Worm (Caenorhabditis elegans): ENCODE measurements around the gene srw-129.

Gene srw-129

ce11 chrV:2971307-2971999 lies at the start of gene srw-129:
srw-129 (plus strand) TSS chrV:2971949.
- no peak for TF ChIP-seq med-1 (GFP tag; optimal IDR thresholded peaks at IDR 0.05; ENCODE audit: insufficient read depth)
- TF ChIP-seq ztf-29 (GFP tag; IDR thresholded peaks at IDR 0.05) = no peak
- TF ChIP-seq flt-1 (GFP tag; IDR thresholded peaks at IDR 0.05) = no peak
- no peak for TF ChIP-seq T22C8.4 (GFP tag; IDR thresholded peaks at IDR 0.05)
- TF ChIP-seq cog-1 (tag; optimal IDR thresholded peaks at IDR 0.05) = no peak
- no peak for TF ChIP-seq ref-1 (GFP tag; conservative IDR thresholded peaks at IDR 0.05)
- TF ChIP-seq ztf-23 (GFP tag; IDR thresholded peaks at IDR 0.05) = no peak

- TF ChIP-seq ref-1 (GFP tag; conservative IDR thresholded peaks at IDR 0.05) (no peak), tab-1 (GFP tag; IDR thresholded peaks at IDR 0.05) (no peak), med-1 (GFP tag; optimal IDR thresholded peaks at IDR 0.05; ENCODE audit: insufficient read depth) (no peak)
Measured at ce11 chrV:2922594-2922993, 49.2 kb upstream of the srw-129 start, which contains the start of gene srh-38. srh-38 (minus strand) TSS chrV:2922694.

DNA sequence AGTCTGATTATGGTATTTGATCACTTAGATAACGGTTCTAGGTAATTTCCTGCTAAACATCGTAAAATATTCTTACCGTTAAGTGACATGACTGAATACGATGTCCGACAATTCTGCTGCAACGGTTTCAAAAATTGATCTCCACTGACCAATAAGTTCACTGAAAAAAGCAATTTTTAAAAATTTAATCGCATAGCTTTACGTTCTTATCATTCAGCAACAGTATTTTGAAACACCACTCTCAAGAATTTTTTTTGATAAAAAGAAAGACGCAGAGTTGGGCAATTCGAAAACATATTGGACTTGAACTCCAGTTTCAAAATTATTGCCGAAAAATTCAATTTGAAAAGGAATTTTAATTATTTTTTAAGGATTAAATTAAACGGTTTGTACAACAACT lies 44.2 kb upstream of the srw-129 start, which contains the start of gene C31B8.12:
TSS of gene C31B8.12 (minus strand) at position 101 of the 400 bp plus-strand sequence.
- no peak for TF ChIP-seq klf-2 (GFP tag; conservative IDR thresholded peaks at IDR 0.05)
- no peak for TF ChIP-seq ref-1 (GFP tag; conservative IDR thresholded peaks at IDR 0.05)
- TF ChIP-seq flt-1 (GFP tag; IDR thresholded peaks at IDR 0.05) = no peak
- no peak for TF ChIP-seq ztf-29 (GFP tag; IDR thresholded peaks at IDR 0.05)
- no peak for TF ChIP-seq T22C8.4 (GFP tag; IDR thresholded peaks at IDR 0.05)
- no peak for TF ChIP-seq ztf-23 (GFP tag; IDR thresholded peaks at IDR 0.05)
- TF ChIP-seq cog-1 (tag; optimal IDR thresholded peaks at IDR 0.05) = no peak
- no peak for TF ChIP-seq med-1 (GFP tag; optimal IDR thresholded peaks at IDR 0.05; ENCODE audit: insufficient read depth)
- no peak for TF ChIP-seq tab-1 (GFP tag; IDR thresholded peaks at IDR 0.05)

DNA sequence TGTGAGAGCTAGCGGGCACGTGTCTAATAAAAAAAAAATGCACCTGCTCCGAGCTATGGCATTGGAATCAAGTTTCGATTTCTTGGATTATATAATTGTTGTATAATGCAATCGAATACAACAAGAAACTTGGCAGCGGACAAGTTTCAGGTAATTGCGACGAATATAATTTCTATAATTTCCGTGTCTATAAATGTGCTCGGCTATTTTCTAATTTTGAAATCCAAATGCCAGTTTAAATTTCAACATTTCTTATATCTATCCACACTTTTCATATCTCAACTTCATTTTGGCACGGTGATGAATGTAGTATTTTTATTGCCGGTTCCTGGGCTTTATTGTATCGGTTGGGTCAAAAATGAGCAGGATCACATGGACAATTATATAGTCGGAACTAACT lies 42.0 kb upstream of the srw-129 start, which contains the start of gene C31B8.16:
TSS of gene C31B8.16 (plus strand) at position 301 of the 400 bp plus-strand sequence.
- TF ChIP-seq klf-2 (GFP tag; conservative IDR thresholded peaks at IDR 0.05) = no peak
- TF ChIP-seq tab-1 (GFP tag; IDR thresholded peaks at IDR 0.05) = no peak
- TF ChIP-seq med-1 (GFP tag; optimal IDR thresholded peaks at IDR 0.05; ENCODE audit: insufficient read depth) = no peak
- TF ChIP-seq ztf-23 (GFP tag; IDR thresholded peaks at IDR 0.05) = no peak
- no peak for TF ChIP-seq ztf-29 (GFP tag; IDR thresholded peaks at IDR 0.05)
- TF ChIP-seq T22C8.4 (GFP tag; IDR thresholded peaks at IDR 0.05) = no peak
- no peak for TF ChIP-seq cog-1 (tag; optimal IDR thresholded peaks at IDR 0.05)
- TF ChIP-seq flt-1 (GFP tag; IDR thresholded peaks at IDR 0.05) = no peak
- TF ChIP-seq ref-1 (GFP tag; conservative IDR thresholded peaks at IDR 0.05) = no peak

DNA sequence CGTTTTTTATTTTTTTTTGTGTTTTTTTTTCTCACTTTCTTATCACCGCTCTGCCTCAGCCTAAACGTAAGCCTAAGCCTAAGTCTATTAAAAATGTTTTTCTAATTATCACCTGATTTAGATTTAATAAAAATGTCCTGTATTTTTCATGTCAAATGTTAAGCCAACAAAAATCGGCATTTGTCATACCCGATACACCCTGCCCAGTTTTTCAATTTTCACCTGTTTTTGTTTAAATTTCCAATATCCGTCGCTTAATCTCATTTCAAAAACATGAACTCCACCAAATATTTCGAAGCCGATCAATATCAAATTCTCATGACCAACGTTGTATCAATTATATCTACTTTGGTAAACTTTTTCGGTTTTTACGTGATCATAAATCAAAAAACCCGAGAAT lies 40.5 kb upstream of the srw-129 start, which contains the start of gene C31B8.1:
TSS of gene C31B8.1 (plus strand) at position 301 of the 400 bp plus-strand sequence.
- TF ChIP-seq med-1 (GFP tag; optimal IDR thresholded peaks at IDR 0.05; ENCODE audit: insufficient read depth) = no peak
- TF ChIP-seq T22C8.4 (GFP tag; IDR thresholded peaks at IDR 0.05) = no peak
- TF ChIP-seq tab-1 (GFP tag; IDR thresholded peaks at IDR 0.05) = no peak

- TF ChIP-seq ref-1 (GFP tag; conservative IDR thresholded peaks at IDR 0.05) = no peak
Measured at ce11 chrV:2934075-2934474, 37.7 kb upstream of the srw-129 start, which contains the start of gene srh-247. srh-247 (minus strand) TSS chrV:2934175.

ce11 chrV:2938497-2938896 lies 33.3 kb upstream of the srw-129 start, which contains the start of gene srw-141:
srw-141 (minus strand) TSS chrV:2938597.
- no peak for TF ChIP-seq ref-1 (GFP tag; conservative IDR thresholded peaks at IDR 0.05)
- no peak for TF ChIP-seq klf-2 (GFP tag; conservative IDR thresholded peaks at IDR 0.05)
- no peak for TF ChIP-seq med-1 (GFP tag; optimal IDR thresholded peaks at IDR 0.05; ENCODE audit: insufficient read depth)
- TF ChIP-seq flt-1 (GFP tag; IDR thresholded peaks at IDR 0.05) = no peak
- TF ChIP-seq ztf-29 (GFP tag; IDR thresholded peaks at IDR 0.05) = no peak
- TF ChIP-seq ztf-23 (GFP tag; IDR thresholded peaks at IDR 0.05) = no peak
- no peak for TF ChIP-seq T22C8.4 (GFP tag; IDR thresholded peaks at IDR 0.05)
- no peak for TF ChIP-seq tab-1 (GFP tag; IDR thresholded peaks at IDR 0.05)
- no peak for TF ChIP-seq cog-1 (tag; optimal IDR thresholded peaks at IDR 0.05)

DNA sequence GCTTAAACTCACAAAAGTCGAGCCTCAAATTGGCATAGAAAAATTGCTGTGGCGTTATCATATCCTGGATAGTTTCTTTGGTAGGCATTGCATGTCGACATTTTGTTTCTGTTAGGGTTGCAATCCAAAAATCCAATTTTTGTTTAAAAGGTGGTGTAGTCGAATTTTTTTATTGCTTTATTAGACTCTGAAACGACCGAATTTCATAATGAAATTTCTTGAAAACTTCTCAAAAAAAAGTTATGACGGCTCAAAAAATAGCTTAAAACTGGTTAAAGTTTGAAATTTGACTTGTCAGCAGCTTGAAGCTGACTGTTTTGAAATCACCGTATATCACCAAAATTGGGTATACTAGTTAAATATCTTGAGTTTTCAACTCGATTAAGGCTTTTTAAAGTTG lies 30.3 kb upstream of the srw-129 start, which contains the start of gene srw-143:
TSS of gene srw-143 (minus strand) at position 101 of the 400 bp plus-strand sequence.
- TF ChIP-seq flt-1 (GFP tag; IDR thresholded peaks at IDR 0.05) = no peak
- no peak for TF ChIP-seq ztf-29 (GFP tag; IDR thresholded peaks at IDR 0.05)
- TF ChIP-seq klf-2 (GFP tag; conservative IDR thresholded peaks at IDR 0.05) = no peak
- no peak for TF ChIP-seq tab-1 (GFP tag; IDR thresholded peaks at IDR 0.05)
- no peak for TF ChIP-seq T22C8.4 (GFP tag; IDR thresholded peaks at IDR 0.05)
- no peak for TF ChIP-seq med-1 (GFP tag; optimal IDR thresholded peaks at IDR 0.05; ENCODE audit: insufficient read depth)
- TF ChIP-seq ref-1 (GFP tag; conservative IDR thresholded peaks at IDR 0.05) = no peak
- no peak for TF ChIP-seq cog-1 (tag; optimal IDR thresholded peaks at IDR 0.05)
- no peak for TF ChIP-seq ztf-23 (GFP tag; IDR thresholded peaks at IDR 0.05)

DNA sequence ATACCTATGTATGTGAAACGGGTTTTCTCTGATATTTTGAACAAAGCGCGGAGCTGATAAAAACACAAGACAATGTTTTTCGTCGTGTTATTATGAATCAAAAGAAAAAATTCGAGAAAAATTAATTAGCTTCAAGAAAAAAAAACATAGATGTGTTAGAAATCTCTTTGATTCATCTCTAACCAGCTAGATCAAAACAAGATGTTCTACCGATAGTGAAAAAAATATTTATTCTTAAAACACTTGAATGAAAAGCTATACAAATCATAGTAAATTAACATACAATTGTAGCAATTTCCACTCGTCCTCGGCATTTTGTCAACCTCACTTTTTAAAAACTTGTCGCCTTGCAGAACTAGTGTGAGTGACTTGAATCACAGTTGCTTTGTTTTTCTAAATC lies 29.5 kb upstream of the srw-129 start:
- TF ChIP-seq ztf-23 (GFP tag; IDR thresholded peaks at IDR 0.05) (no peak), ref-1 (GFP tag; conservative IDR thresholded peaks at IDR 0.05) (no peak), cog-1 (tag; optimal IDR thresholded peaks at IDR 0.05) (no peak)

DNA sequence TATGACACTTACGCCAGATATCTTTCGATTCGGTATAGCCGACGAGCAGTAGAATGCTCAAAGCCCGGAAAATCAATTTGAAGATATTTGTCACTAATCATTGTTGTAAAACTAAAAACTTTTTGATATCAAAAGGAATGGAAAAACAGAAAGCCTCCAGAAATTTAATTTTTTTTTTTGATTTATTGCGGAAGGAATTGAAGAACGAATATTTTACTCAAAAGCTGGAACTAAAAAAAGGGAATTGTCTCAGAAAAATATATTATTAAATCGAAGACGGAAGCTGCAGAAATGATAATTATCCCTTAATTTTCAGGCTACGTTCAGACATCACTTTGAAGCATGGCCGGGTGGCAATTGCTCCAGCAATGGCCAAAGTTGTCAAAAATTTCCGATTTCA lies 27.9 kb upstream of the srw-129 start, which contains the start of gene srw-137:
TSS of gene srw-137 (minus strand) at position 101 of the 400 bp plus-strand sequence.
- TF ChIP-seq tab-1 (GFP tag; IDR thresholded peaks at IDR 0.05) (no peak), ref-1 (GFP tag; conservative IDR thresholded peaks at IDR 0.05) (no peak), T22C8.4 (GFP tag; IDR thresholded peaks at IDR 0.05) (no peak), cog-1 (tag; optimal IDR thresholded peaks at IDR 0.05) (no peak), ztf-29 (GFP tag; IDR thresholded peaks at IDR 0.05) (no peak), klf-2 (GFP tag; conservative IDR thresholded peaks at IDR 0.05) (no peak), med-1 (GFP tag; optimal IDR thresholded peaks at IDR 0.05; ENCODE audit: insufficient read depth) (no peak), ztf-23 (GFP tag; IDR thresholded peaks at IDR 0.05) (no peak), flt-1 (GFP tag; IDR thresholded peaks at IDR 0.05) (no peak)
